Worm (Caenorhabditis elegans) whole organism, midembryonic: ENCODE measurements around the gene Y66D12A.19.

ENCODE experiments used
- cog-1 ChIP-seq: sonication (generic microtip); optimal IDR thresholded peaks from 2 replicates; lab custom pipeline; 2016; ENCODE audit warnings: missing genetic modification characterization, missing compliant biosample characterization
- med-1 ChIP-seq: sonication (generic microtip); optimal IDR thresholded peaks from 2 replicates; lab custom pipeline; 2017; ENCODE audit warnings: missing genetic modification characterization, mild to moderate bottlenecking, missing compliant biosample characterization, antibody characterized with exemption, missing genetic modification reagents; ENCODE audit not compliant: insufficient read depth
- tab-1 ChIP-seq: fragments of 200-800 bp; sonication (Bioruptor generic); IDR thresholded peaks from 2 replicates; pipeline ENCODE4 v1.3.6; 2022; ENCODE audit warnings: missing genetic modification characterization, missing compliant biosample characterization

- TF ChIP-seq med-1 (no peak), cog-1 (tag; lab: Kevin White, UChicago) (no peak), tab-1 (GFP tag; lab: Robert Waterston, UW) (no peak)
Observed at ce11 chrIII:11534624-11535079, 25.8 kb downstream of the Y66D12A.19 start, which contains the start of gene nrps-1.
